Fruit fly (Drosophila melanogaster): ENCODE measurements around the gene CG14195.

Gene CG14195

dm6 chrX:19212954-19213353 lies 1.1 kb upstream of the CG14195 start, which contains the start of gene Mur18B:
Gene Mur18B, plus strand, starts transcription at chrX:19213254.
- TF ChIP-seq CG11294 (GFP tag; IDR thresholded peaks at IDR 0.05) (no peak), dsx (GFP tag; optimal IDR thresholded peaks at IDR 0.05; ENCODE audit: poor library complexity, severe bottlenecking) (no peak), CG8632 (GFP tag; optimal IDR thresholded peaks at IDR 0.05) (no peak), fd85E (GFP tag; optimal IDR thresholded peaks at IDR 0.05) (no peak), Sox102F (GFP tag; optimal IDR thresholded peaks at IDR 0.05) (no peak), CG10631 (GFP tag; optimal IDR thresholded peaks at IDR 0.05) (no peak), fkh (GFP tag; optimal IDR thresholded peaks at IDR 0.05) (no peak), Sox14 (GFP tag; optimal IDR thresholded peaks at IDR 0.05) (no peak), OdsH (GFP tag; optimal IDR thresholded peaks at IDR 0.05) (no peak), acj6 (GFP tag; optimal IDR thresholded peaks at IDR 0.05) (no peak), Met (GFP tag; optimal IDR thresholded peaks at IDR 0.05) (no peak), CG3919 (GFP tag; optimal IDR thresholded peaks at IDR 0.05) (no peak), Eip75B (GFP tag; optimal IDR thresholded peaks at IDR 0.05) (no peak), CG32006 (GFP tag; optimal IDR thresholded peaks at IDR 0.05) (no peak), CG15336 (GFP tag; IDR thresholded peaks at IDR 0.05) (no peak), net (GFP tag; optimal IDR thresholded peaks at IDR 0.05) (no peak), Eip78C (GFP tag) (no peak), CG16779 (tag; optimal IDR thresholded peaks at IDR 0.05) (no peak), CG4318 (GFP tag; optimal IDR thresholded peaks at IDR 0.05) (no peak), Sox15 (GFP tag; optimal IDR thresholded peaks at IDR 0.05) (no peak)

DNA sequence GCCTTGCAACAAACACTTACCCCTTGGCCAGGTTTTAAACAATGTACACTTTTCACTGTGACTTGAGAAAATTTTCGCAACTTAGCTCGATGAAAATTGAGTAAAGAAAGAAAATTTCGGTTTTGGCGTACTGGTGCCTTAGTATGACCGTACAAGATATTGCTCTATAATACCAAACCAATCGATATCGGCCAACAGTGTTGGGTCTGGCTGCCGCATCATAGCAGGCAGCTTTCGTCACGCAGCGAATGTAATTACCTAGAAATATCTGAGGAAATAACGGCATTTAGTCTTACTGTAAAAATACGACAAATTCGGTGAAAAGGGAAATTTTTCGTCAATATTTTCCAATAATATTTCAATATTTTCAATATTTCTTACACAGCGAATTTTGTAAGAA lies 3.9 kb downstream of the CG14195 start, which contains the start of gene Ulp1:
Gene Ulp1, minus strand, starts transcription at position 174 of the 400 bp plus-strand sequence.
- TF ChIP-seq Eip93F (GFP tag; optimal IDR thresholded peaks at IDR 0.05) (no peak), ss (GFP tag; optimal IDR thresholded peaks at IDR 0.05) (no peak), Sox14 (GFP tag; optimal IDR thresholded peaks at IDR 0.05) (peak; percentile 51), Ets21C (GFP tag; optimal IDR thresholded peaks at IDR 0.05) (no peak), Hr4 (GFP tag; optimal IDR thresholded peaks at IDR 0.05) (no peak), dsx (GFP tag; optimal IDR thresholded peaks at IDR 0.05; ENCODE audit: poor library complexity, severe bottlenecking) (no peak), CG9139 (GFP tag; optimal IDR thresholded peaks at IDR 0.05) (no peak), CG31627 (GFP tag; optimal IDR thresholded peaks at IDR 0.05) (peak; percentile 2), CG6276 (GFP tag; optimal IDR thresholded peaks at IDR 0.05) (no peak), CG6163 (GFP tag; IDR thresholded peaks at IDR 0.05) (no peak), CG11294 (GFP tag; IDR thresholded peaks at IDR 0.05) (no peak), CG6792 (GFP tag; optimal IDR thresholded peaks at IDR 0.05) (no peak), eg (GFP tag; IDR thresholded peaks at IDR 0.05) (no peak), CG11762 (GFP tag; optimal IDR thresholded peaks at IDR 0.05; ENCODE audit: insufficient read depth) (no peak), CG8632 (GFP tag; optimal IDR thresholded peaks at IDR 0.05) (no peak), topi (GFP tag; optimal IDR thresholded peaks at IDR 0.05) (no peak), fd85E (GFP tag; optimal IDR thresholded peaks at IDR 0.05) (no peak), Hr38 (GFP tag; optimal IDR thresholded peaks at IDR 0.05) (no peak), Met (GFP tag; optimal IDR thresholded peaks at IDR 0.05) (no peak), Blimp-1 (GFP tag; optimal IDR thresholded peaks at IDR 0.05) (no peak), spab (GFP tag; optimal IDR thresholded peaks at IDR 0.05) (no peak), CG6854 (GFP tag; optimal IDR thresholded peaks at IDR 0.05) (peak; percentile 17), CG11902 (GFP tag; optimal IDR thresholded peaks at IDR 0.05) (no peak), acj6 (GFP tag; optimal IDR thresholded peaks at IDR 0.05) (no peak), pdm3 (GFP tag; optimal IDR thresholded peaks at IDR 0.05) (no peak), CG32006 (GFP tag; optimal IDR thresholded peaks at IDR 0.05) (no peak), CG10631 (GFP tag; optimal IDR thresholded peaks at IDR 0.05) (no peak), CG15336 (GFP tag; IDR thresholded peaks at IDR 0.05) (0 out of 2 replicates have a peak, but pooled peaks have one; percentile 15), CG1621 (tag; optimal IDR thresholded peaks at IDR 0.05) (no peak), CG6808 (GFP tag; optimal IDR thresholded peaks at IDR 0.05) (no peak), CG10669 (GFP tag; optimal IDR thresholded peaks at IDR 0.05) (no peak), Eip75B (GFP tag; optimal IDR thresholded peaks at IDR 0.05) (no peak)

Measured in whole organism, prepupa.